Worm (Caenorhabditis elegans) whole organism, L1 larva: Measurements from ENCODE around the gene D2096.11.
"Not testable (repeated sequence)": the region's sequence is repeated elsewhere in the genome, so short reads cannot be mapped to it uniquely, and the experiment has no call there.

Experiments used
- Y116A8C.19 ChIP-seq: sonication (generic microtip); optimal IDR thresholded peaks from 2 replicates; lab custom pipeline; 2016; ENCODE audit warnings: missing compliant biosample characterization, missing genetic modification characterization, borderline replicate concordance
- ceh-63 ChIP-seq: fragments of 200-800 bp; sonication (Bioruptor generic); optimal IDR thresholded peaks from 2 replicates; lab custom pipeline; 2018; ENCODE audit warnings: mild to moderate bottlenecking, missing genetic modification characterization, missing compliant biosample characterization
- elt-2 ChIP-seq: sonication (generic microtip); optimal IDR thresholded peaks from 2 replicates; lab custom pipeline; 2016; ENCODE audit warnings: missing genetic modification characterization, mild to moderate bottlenecking, inconsistent platforms, missing compliant biosample characterization, missing genetic modification reagents
- lin-13 ChIP-seq: fragments of 150-350 bp; optimal IDR thresholded peaks from 2 replicates; lab custom pipeline; 2014; ENCODE audit warnings: missing biosample characterization, missing genetic modification reagents, missing genetic modification characterization
- nhr-28 ChIP-seq: fragments of 150-350 bp; optimal IDR thresholded peaks from 2 replicates; lab custom pipeline; 2014; ENCODE audit warnings: missing biosample characterization, missing genetic modification characterization
- pag-3 ChIP-seq: sonication (generic microtip); optimal IDR thresholded peaks from 2 replicates; lab custom pipeline; 2017; ENCODE audit warnings: missing genetic modification characterization, mild to moderate bottlenecking, missing compliant biosample characterization, antibody characterized with exemption, borderline replicate concordance; ENCODE audit not compliant: insufficient read depth
- unc-62 ChIP-seq: fragments of 150-350 bp; optimal IDR thresholded peaks from 2 replicates; lab custom pipeline; 2014; ENCODE audit warnings: missing biosample characterization, missing genetic modification reagents, missing genetic modification characterization
- ztf-11 ChIP-seq, 2 experiments: sonication (generic microtip); optimal IDR thresholded peaks; 2 replicates each; lab custom pipeline; 2016 to 2017; ENCODE audit warnings: missing genetic modification characterization in 2 of 2, missing biosample characterization in 1 of 2, missing compliant biosample characterization in 1 of 2

DNA sequence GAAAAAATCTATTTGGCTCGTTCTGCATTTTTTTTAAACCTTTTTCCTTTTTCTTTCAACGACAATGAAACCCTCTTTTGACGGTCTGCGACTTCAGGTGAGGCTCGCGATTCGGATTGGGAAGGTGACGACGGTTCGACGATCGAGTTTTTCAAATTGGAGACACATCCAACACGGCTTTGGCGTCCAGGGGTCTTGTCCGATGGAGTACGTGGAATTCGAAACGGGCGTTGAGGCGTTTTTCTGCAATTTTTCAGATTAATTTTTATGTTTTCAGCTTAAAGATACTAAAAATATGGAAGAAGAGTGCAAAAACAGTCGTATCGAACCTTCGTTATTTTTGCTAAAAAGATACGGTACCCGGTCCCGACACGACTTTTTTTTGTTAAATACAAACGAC is 4.9 kb downstream of the D2096.11 start, which contains the start of gene D2096.10:
- TF ChIP-seq Y116A8C.19 (tag; lab: Kevin White, UChicago); ceh-63 (GFP tag; lab: Kevin White, UChicago); nhr-28 (tag; lab: Kevin White, UChicago); unc-62 (GFP tag; lab: Kevin White, UChicago); lin-13; elt-2 (tag; lab: Kevin White, UChicago); pag-3 (tag; lab: Kevin White, UChicago); ztf-11 (tag; optimal IDR thresholded peaks at IDR 0.05; lab: Kevin White, UChicago): not testable (repeated sequence)
